Worm (Caenorhabditis elegans): Measurements from ENCODE around the gene idpb-5.

Gene idpb-5

DNA sequence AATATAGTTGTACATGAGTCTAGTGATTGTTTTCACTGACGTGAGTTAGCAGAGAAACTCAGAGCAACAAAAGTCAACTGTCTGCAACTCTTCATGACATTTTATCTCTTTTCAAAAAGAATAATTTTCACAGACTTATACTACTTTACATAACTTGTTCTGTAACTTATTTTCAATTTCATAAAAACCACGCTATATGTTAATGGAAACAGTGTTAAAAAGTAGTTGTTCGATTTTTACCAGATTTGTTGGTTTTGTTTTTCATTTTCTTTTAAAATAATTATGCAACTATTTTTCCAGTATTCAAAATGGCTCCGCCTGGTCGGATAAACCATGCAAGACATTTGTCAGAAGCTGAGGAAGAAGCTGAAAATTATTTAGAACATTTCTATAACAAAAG lies 35.7 kb downstream of the idpb-5 start, which contains the start of gene sulp-4:
TSS of gene sulp-4 (plus strand) at position 301 of the 400 bp plus-strand sequence.
- TF ChIP-seq eor-1 (tag; optimal IDR thresholded peaks at IDR 0.05) (no peak), elt-2 (tag; optimal IDR thresholded peaks at IDR 0.05) (no peak), unc-62 (GFP tag; optimal IDR thresholded peaks at IDR 0.05) (no peak), ceh-16 (tag; optimal IDR thresholded peaks at IDR 0.05) (no peak), nhr-237 (tag; optimal IDR thresholded peaks at IDR 0.05) (no peak), zag-1 (tag; optimal IDR thresholded peaks at IDR 0.05) (no peak)

DNA sequence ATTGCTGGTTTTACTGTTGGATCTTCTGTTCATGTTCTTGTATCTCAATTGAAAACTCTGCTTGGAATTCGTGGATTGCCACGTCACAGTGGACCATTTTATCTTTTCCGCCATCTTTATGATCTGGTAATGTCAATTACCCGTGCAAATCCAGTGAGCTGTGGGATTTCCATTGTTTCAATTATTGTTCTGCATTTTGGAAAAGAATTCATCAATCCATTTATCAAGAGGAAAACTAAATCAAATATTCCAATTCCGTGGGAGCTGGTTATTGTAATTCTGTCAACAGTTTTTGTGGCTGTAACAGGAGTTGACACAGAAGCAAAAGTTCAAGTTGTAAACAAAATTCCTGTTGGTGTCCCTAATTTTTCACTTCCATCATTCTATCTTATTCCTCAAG lies 37.3 kb downstream of the idpb-5 start:
- TF ChIP-seq elt-2 (tag; optimal IDR thresholded peaks at IDR 0.05) (no peak), nhr-11 (tag; optimal IDR thresholded peaks at IDR 0.05) (no peak), lin-39 (tag; optimal IDR thresholded peaks at IDR 0.05) (no peak), fkh-10 (GFP tag; optimal IDR thresholded peaks at IDR 0.05) (no peak), zag-1 (tag; optimal IDR thresholded peaks at IDR 0.05) (no peak), snpc-4 (tag; optimal IDR thresholded peaks at IDR 0.05) (no peak), pha-4 (tag; optimal IDR thresholded peaks at IDR 0.05) (no peak), ceh-9 (tag; optimal IDR thresholded peaks at IDR 0.05) (no peak), ztf-11 (tag; optimal IDR thresholded peaks at IDR 0.05) (no peak), ama-1 (optimal IDR thresholded peaks at IDR 0.05) (no peak), jun-1 (tag; optimal IDR thresholded peaks at IDR 0.05) (no peak), aly-2 (tag; optimal IDR thresholded peaks at IDR 0.05) (no peak), hmg-11 (tag; optimal IDR thresholded peaks at IDR 0.05) (no peak), R02D3.7 (tag; optimal IDR thresholded peaks at IDR 0.05) (no peak), nhr-43 (tag; optimal IDR thresholded peaks at IDR 0.05; ENCODE audit: poor library complexity, severe bottlenecking) (no peak), eor-1 (tag; optimal IDR thresholded peaks at IDR 0.05) (no peak), fos-1 (tag; optimal IDR thresholded peaks at IDR 0.05) (no peak)

DNA sequence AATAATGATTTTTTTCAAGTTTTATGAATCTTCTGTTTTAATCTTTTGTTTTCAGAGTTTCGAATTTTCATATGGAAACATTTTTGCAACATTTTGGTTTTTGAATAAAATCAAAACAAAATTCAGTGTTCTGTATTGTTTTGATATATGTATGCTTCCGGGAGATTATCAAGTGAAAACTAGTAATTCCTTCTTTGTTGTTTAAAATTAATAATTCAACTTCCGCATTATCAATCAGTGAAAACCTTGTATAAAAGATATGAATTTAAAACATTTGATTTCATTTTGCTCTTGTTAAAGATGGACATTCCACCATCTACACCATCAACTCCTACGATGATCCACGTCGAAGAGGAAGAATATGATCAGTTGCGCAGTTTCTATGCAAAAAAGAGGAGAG lies 40.4 kb downstream of the idpb-5 start, which contains the start of gene sulp-5:
TSS of gene sulp-5 (plus strand) at position 301 of the 400 bp plus-strand sequence.
- TF ChIP-seq fos-1 (tag; optimal IDR thresholded peaks at IDR 0.05) (no peak), nfya-1 (tag; optimal IDR thresholded peaks at IDR 0.05; ENCODE audit: insufficient read depth) (no peak), zag-1 (tag; optimal IDR thresholded peaks at IDR 0.05) (no peak), fkh-10 (GFP tag; optimal IDR thresholded peaks at IDR 0.05) (no peak), nhr-28 (tag; optimal IDR thresholded peaks at IDR 0.05) (no peak), nhr-25 (tag; optimal IDR thresholded peaks at IDR 0.05) (no peak), hmg-11 (tag; optimal IDR thresholded peaks at IDR 0.05) (no peak), egl-27 (tag; optimal IDR thresholded peaks at IDR 0.05) (no peak), nhr-237 (tag; optimal IDR thresholded peaks at IDR 0.05) (no peak), pha-4 (tag; optimal IDR thresholded peaks at IDR 0.05) (no peak)

DNA sequence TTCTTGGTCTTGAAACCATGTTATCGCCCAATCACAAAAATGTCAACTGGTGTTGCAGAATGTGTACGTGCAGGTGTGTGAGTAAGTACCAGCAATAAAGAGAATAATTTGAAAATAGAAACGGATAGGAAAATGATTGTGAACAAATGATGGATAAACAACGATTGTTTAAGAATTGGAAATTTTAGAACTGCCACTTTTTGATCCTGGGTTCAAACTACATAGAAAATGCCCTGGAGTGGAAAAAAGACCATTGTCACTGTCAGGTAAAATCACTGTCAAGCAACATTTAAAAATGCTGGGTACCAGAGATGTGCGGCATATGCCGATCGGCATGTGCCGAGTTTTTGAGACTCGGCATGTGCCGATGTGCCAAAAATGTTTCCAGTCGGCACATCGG lies 43.9 kb downstream of the idpb-5 start:
- no peak for TF ChIP-seq ceh-28 (tag; optimal IDR thresholded peaks at IDR 0.05)
- TF ChIP-seq ztf-11 (tag; optimal IDR thresholded peaks at IDR 0.05), result no peak
- TF ChIP-seq jun-1 (tag; optimal IDR thresholded peaks at IDR 0.05), result no peak

DNA sequence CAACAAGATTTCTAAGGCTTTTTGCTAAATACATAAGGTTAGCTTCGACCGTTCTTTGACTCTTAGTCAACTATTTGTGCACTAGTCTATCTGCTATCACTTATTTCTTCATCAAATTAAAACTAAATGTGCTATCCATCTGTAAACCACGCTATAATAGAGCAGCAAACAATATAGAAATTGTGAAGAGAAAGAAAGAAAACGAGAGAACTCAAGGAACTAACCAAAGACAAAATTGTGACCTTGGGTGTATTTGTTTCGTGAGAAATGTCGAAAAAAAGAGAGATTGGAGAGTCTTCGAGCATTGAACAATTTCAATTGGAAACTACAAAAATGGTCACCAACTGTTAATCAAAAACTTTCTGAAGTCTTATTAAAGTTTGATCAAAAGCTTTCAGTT lies 45.8 kb downstream of the idpb-5 start:
- TF ChIP-seq pqm-1 (tag; optimal IDR thresholded peaks at IDR 0.05), result peak; percentile 94
- no peak for TF ChIP-seq nhr-237 (tag; optimal IDR thresholded peaks at IDR 0.05)
- no peak for TF ChIP-seq ceh-16 (tag; optimal IDR thresholded peaks at IDR 0.05)
- no peak for TF ChIP-seq lin-39 (tag; optimal IDR thresholded peaks at IDR 0.05)
- TF ChIP-seq nhr-25 (tag; optimal IDR thresholded peaks at IDR 0.05), result no peak
- no peak for TF ChIP-seq nhr-77 (tag; optimal IDR thresholded peaks at IDR 0.05)
- TF ChIP-seq nhr-12 (tag; optimal IDR thresholded peaks at IDR 0.05), result no peak
- TF ChIP-seq nhr-67 (tag; optimal IDR thresholded peaks at IDR 0.05), result no peak
- no peak for TF ChIP-seq hmg-11 (tag; optimal IDR thresholded peaks at IDR 0.05)
- no peak for TF ChIP-seq tbx-2 (tag; optimal IDR thresholded peaks at IDR 0.05)
- no peak for TF ChIP-seq zag-1 (tag; optimal IDR thresholded peaks at IDR 0.05)
- TF ChIP-seq unc-62 (GFP tag; optimal IDR thresholded peaks at IDR 0.05), result no peak
- no peak for TF ChIP-seq nfya-1 (tag; optimal IDR thresholded peaks at IDR 0.05; ENCODE audit: insufficient read depth)
- TF ChIP-seq elt-3 (tag; optimal IDR thresholded peaks at IDR 0.05), result no peak
- no peak for TF ChIP-seq nhr-76 (tag; optimal IDR thresholded peaks at IDR 0.05)
- TF ChIP-seq ztf-11 (tag; optimal IDR thresholded peaks at IDR 0.05), result no peak
- no peak for TF ChIP-seq elt-1 (tag; optimal IDR thresholded peaks at IDR 0.05)
- no peak for TF ChIP-seq fos-1 (tag; optimal IDR thresholded peaks at IDR 0.05)
- no peak for TF ChIP-seq nhr-43 (tag; optimal IDR thresholded peaks at IDR 0.05; ENCODE audit: poor library complexity, severe bottlenecking)
- TF ChIP-seq lin-15B (tag; optimal IDR thresholded peaks at IDR 0.05), result no peak
- TF ChIP-seq aly-2 (tag; optimal IDR thresholded peaks at IDR 0.05), result no peak
- TF ChIP-seq fkh-2 (tag; optimal IDR thresholded peaks at IDR 0.05), result no peak
- peak; percentile 32 for TF ChIP-seq elt-2 (tag; optimal IDR thresholded peaks at IDR 0.05)
- TF ChIP-seq nhr-28 (tag; optimal IDR thresholded peaks at IDR 0.05), result no peak
- TF ChIP-seq skn-1 (tag; optimal IDR thresholded peaks at IDR 0.05), result no peak
- no peak for TF ChIP-seq ZK546.5 (tag; optimal IDR thresholded peaks at IDR 0.05)
- TF ChIP-seq jun-1 (tag; optimal IDR thresholded peaks at IDR 0.05), result peak; percentile 39
- peak; percentile 73 for TF ChIP-seq pha-4 (tag; optimal IDR thresholded peaks at IDR 0.05)
- TF ChIP-seq nhr-11 (tag; optimal IDR thresholded peaks at IDR 0.05), result no peak
- no peak for TF ChIP-seq ceh-28 (tag; optimal IDR thresholded peaks at IDR 0.05)
- TF ChIP-seq snpc-4 (tag; optimal IDR thresholded peaks at IDR 0.05), result no peak
- TF ChIP-seq eor-1 (tag; optimal IDR thresholded peaks at IDR 0.05), result no peak
- TF ChIP-seq ceh-82 (tag; optimal IDR thresholded peaks at IDR 0.05), result no peak
- no peak for TF ChIP-seq egl-27 (tag; optimal IDR thresholded peaks at IDR 0.05)
- no peak for TF ChIP-seq ama-1 (optimal IDR thresholded peaks at IDR 0.05)
